Worm (Caenorhabditis elegans): ENCODE data around the gene clec-138.

DNA sequence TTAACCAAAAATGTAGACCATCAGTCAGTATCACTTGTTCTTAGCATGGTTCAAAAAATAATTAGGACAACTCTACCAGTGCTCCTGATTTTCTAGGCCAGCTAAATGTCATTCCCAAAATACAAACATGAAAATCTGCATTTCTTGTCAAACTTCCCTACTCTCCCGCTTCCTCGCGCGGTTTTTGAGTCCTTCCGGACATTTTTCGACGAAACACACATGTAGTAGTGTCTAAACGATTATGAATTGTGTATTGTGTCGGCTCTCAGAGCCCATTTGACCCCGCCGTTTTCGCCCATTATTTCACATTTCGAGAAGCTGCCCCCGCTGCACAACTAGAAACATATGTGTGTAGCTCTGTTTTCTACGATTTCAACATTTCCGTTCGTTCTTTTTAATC is 7.0 kb upstream of the clec-138 start, which contains the start of gene F35D11.1:
- TF ChIP-seq elt-3 (tag; optimal IDR thresholded peaks at IDR 0.05): no peak
- no peak for TF ChIP-seq skn-1 (tag; optimal IDR thresholded peaks at IDR 0.05)
- no peak for TF ChIP-seq unc-39 (tag; optimal IDR thresholded peaks at IDR 0.05)
- no peak for TF ChIP-seq elt-1 (tag; optimal IDR thresholded peaks at IDR 0.05)
- no peak for TF ChIP-seq nhr-77 (tag; optimal IDR thresholded peaks at IDR 0.05)
- no peak for TF ChIP-seq mdl-1 (tag; optimal IDR thresholded peaks at IDR 0.05)
- no peak for TF ChIP-seq unc-62 (GFP tag; optimal IDR thresholded peaks at IDR 0.05)
